Fruit fly (Drosophila melanogaster): ENCODE results near the gene fw.

DNA sequence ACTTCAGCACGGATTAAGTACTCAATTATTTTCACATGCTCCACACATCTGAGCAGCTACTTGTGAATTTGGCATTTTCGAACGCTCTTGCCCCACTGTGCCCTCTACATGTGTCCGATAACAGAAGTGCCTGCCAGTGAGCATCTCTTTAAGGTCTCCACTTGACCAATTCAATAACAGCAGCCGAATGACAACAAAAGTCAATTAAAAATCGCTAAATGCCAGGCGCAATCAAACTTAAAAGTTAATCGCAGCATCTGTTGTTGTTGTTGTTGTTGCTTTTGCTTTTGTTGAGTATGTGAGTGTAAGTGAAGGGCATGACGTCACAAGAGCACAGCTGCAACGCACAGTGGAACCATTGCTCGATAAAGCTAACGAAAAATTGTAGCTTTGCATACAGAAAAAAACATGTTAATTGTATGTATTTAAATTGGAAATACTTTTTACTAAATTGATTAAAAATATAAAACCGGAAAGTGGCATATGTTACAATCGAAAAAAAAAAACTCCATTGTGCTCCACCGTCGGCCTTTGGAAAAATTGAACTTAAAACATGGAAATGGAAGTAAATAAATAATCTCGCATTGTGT lies 11.2 kb upstream of the fw start:
- TF ChIP-seq CG1621 (tag; optimal IDR thresholded peaks at IDR 0.05) (no peak), CG10669 (GFP tag; optimal IDR thresholded peaks at IDR 0.05) (peak; percentile 61), Ets21C (GFP tag; optimal IDR thresholded peaks at IDR 0.05) (peak; percentile 45), Blimp-1 (GFP tag; optimal IDR thresholded peaks at IDR 0.05) (peak; percentile 45), CG6854 (GFP tag; optimal IDR thresholded peaks at IDR 0.05) (peak; percentile 13), esn (GFP tag; optimal IDR thresholded peaks at IDR 0.05) (peak; percentile 80), Smox (GFP tag; optimal IDR thresholded peaks at IDR 0.05) (peak; percentile 80), topi (GFP tag; optimal IDR thresholded peaks at IDR 0.05) (peak; percentile 78), OdsH (GFP tag; optimal IDR thresholded peaks at IDR 0.05) (peak; percentile 61), CG34406 (GFP tag; optimal IDR thresholded peaks at IDR 0.05) (peak; percentile 52), CG8119 (GFP tag; IDR thresholded peaks at IDR 0.05) (peak; percentile 44; the same call in 1 of the 3 replicates), CG3919 (GFP tag; optimal IDR thresholded peaks at IDR 0.05) (peak; percentile 73)

Measured in whole organism, prepupa.